Worm (Caenorhabditis elegans) whole organism, early embryonic: ENCODE results near the gene glb-10.

Source experiments
- F13C5.2 ChIP-seq: sonication (generic microtip); optimal IDR thresholded peaks from 2 replicates; lab custom pipeline; 2017; ENCODE audit warnings: mild to moderate bottlenecking, missing genetic modification characterization, inconsistent platforms, missing compliant biosample characterization
- ceh-36 ChIP-seq: sonication (generic microtip); optimal IDR thresholded peaks from 2 replicates; lab custom pipeline; 2016; ENCODE audit warnings: missing genetic modification characterization, inconsistent platforms, missing compliant biosample characterization
- ets-7 ChIP-seq: sonication (generic microtip); optimal IDR thresholded peaks from 2 replicates; lab custom pipeline; 2016; ENCODE audit warnings: missing genotype, missing genetic modification characterization, missing compliant biosample characterization
- hmbx-1 ChIP-seq: sonication (generic microtip); optimal IDR thresholded peaks from 2 replicates; lab custom pipeline; 2016; ENCODE audit warnings: mild to moderate bottlenecking, missing genetic modification characterization, missing compliant biosample characterization
- hmg-4 ChIP-seq: fragments of 200-800 bp; sonication (Bioruptor generic); optimal IDR thresholded peaks from 2 replicates; lab custom pipeline; 2018; ENCODE audit warnings: mild to moderate bottlenecking, missing genetic modification characterization, missing compliant biosample characterization
- pes-1 ChIP-seq: fragments of 200-800 bp; sonication (Bioruptor generic); IDR thresholded peaks from 2 replicates; pipeline ENCODE4 v1.3.6; 2022; ENCODE audit warnings: missing genetic modification reagents, missing genetic modification characterization, missing compliant biosample characterization
- sea-1 ChIP-seq: fragments of 200-800 bp; sonication (Bioruptor generic); conservative IDR thresholded peaks from 2 replicates; pipeline ENCODE4 v1.3.6; 2022; ENCODE audit warnings: missing genetic modification characterization, missing compliant biosample characterization
- tra-4 ChIP-seq: sonication (generic microtip); optimal IDR thresholded peaks from 2 replicates; lab custom pipeline; 2017; ENCODE audit warnings: missing genetic modification characterization, missing compliant biosample characterization

glb-10 gene

ce11 chrII:6259867-6260266 is 49.2 kb downstream of the glb-10 start, which contains the start of gene F13H8.11:
F13H8.11 (minus strand) TSS chrII:6260021.
- TF ChIP-seq hmg-4 (GFP tag; lab: Kevin White, UChicago) = no peak
- TF ChIP-seq tra-4 = no peak
- no peak for TF ChIP-seq sea-1
- TF ChIP-seq F13C5.2 = no peak
- TF ChIP-seq ceh-36 (tag; lab: Kevin White, UChicago) = no peak
- TF ChIP-seq hmbx-1 = no peak
- TF ChIP-seq pes-1 (GFP tag; lab: Robert Waterston, UW) = no peak
- TF ChIP-seq ets-7 = no peak
